Fruit fly (Drosophila melanogaster) S2 (cell line): Measurements from ENCODE around the gene Pde11.

Source experiments
- CG8478 ChIP-seq: fragments of >200 bp; optimal IDR thresholded peaks from 2 replicates; lab custom pipeline; 2018
- CTCF ChIP-seq, 2 experiments: fragments of >200 bp; optimal IDR thresholded peaks; 2 replicates each; lab custom pipeline; 2018

dm6 chr2L:18599152-18599551 lies 9.0 kb upstream of the Pde11 start:
- TF ChIP-seq CG8478 (no peak), CTCF (optimal IDR thresholded peaks at IDR 0.05; lab: Kevin White, UChicago) (no peak)
